Worm (Caenorhabditis elegans): ENCODE data around the gene txt-12.

txt-12 gene

DNA sequence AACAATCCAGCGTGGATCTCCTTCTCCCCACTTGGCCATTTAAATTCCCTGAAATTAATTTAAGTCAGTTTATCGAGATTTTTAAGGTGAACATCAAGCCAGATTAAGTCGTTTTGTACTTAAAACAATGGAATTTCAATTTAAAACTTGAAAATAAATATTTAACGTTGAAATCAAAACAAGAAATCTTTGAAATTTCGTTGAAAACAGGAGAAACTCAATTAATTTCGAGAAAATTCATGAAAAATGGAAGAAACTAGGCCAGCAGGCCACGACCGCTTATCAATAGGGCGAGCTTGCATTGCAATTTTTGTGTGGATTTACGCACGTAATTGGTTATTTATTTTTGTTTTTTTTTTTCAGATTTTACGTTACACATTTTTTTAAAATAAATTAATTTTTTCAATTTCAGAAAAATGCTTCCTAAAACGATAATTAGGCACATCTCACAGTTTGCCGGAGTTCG lies 7.4 kb upstream of the txt-12 start, which contains the start of the genes ahsa-1 and C01G10.7 (continued):
- peak; percentile 56 for TF ChIP-seq F49E8.2 (tag; optimal IDR thresholded peaks at IDR 0.05; ENCODE audit: borderline replicate concordance)
- peak; percentile 98 for TF ChIP-seq unc-130 (GFP tag; optimal IDR thresholded peaks at IDR 0.05)
- no peak for TF ChIP-seq F10B5.3 (tag; optimal IDR thresholded peaks at IDR 0.05)
- peak; percentile 66 for TF ChIP-seq nhr-11 (tag; optimal IDR thresholded peaks at IDR 0.05)
- TF ChIP-seq php-3 (GFP tag; IDR thresholded peaks at IDR 0.05): no peak
- TF ChIP-seq set-16 (GFP tag; IDR thresholded peaks at IDR 0.05): no peak
- TF ChIP-seq gei-8 (GFP tag; optimal IDR thresholded peaks at IDR 0.05): no peak
- no peak for TF ChIP-seq nhr-41 (GFP tag; IDR thresholded peaks at IDR 0.05)
- no peak for TF ChIP-seq ctbp-1 (GFP tag; IDR thresholded peaks at IDR 0.05)
- TF ChIP-seq madf-9 (GFP tag; conservative IDR thresholded peaks at IDR 0.05): peak; percentile 75
- TF ChIP-seq ZK546.5 (tag; optimal IDR thresholded peaks at IDR 0.05): no peak
- TF ChIP-seq jun-1 (tag; optimal IDR thresholded peaks at IDR 0.05): no peak
- no peak for TF ChIP-seq lin-29 (GFP tag; IDR thresholded peaks at IDR 0.05)
- TF ChIP-seq lin-38 (GFP tag; IDR thresholded peaks at IDR 0.05): peak; percentile 99
- TF ChIP-seq snpc-1.2 (GFP tag; IDR thresholded peaks at IDR 0.05): no peak
- TF ChIP-seq ceh-20 (GFP tag; IDR thresholded peaks at IDR 0.05): peak; percentile 67; the same call in 1 of the 2 replicates
- 0 out of 2 replicates have a peak, but pooled peaks have one; percentile 32 for TF ChIP-seq zfp-3 (GFP tag; conservative IDR thresholded peaks at IDR 0.05)
- TF ChIP-seq nhr-76 (tag; optimal IDR thresholded peaks at IDR 0.05): no peak
- no peak for TF ChIP-seq unc-39 (tag; optimal IDR thresholded peaks at IDR 0.05)
- TF ChIP-seq nhr-28 (tag; optimal IDR thresholded peaks at IDR 0.05): peak; percentile 64
- TF ChIP-seq nhr-6 (tag; optimal IDR thresholded peaks at IDR 0.05): peak; percentile 99
- peak; percentile 59; the same call in 1 of the 2 replicates for TF ChIP-seq T26A8.4 (GFP tag; IDR thresholded peaks at IDR 0.05)
- TF ChIP-seq fos-1 (tag; optimal IDR thresholded peaks at IDR 0.05): no peak
- no peak for TF ChIP-seq lir-3 (tag; optimal IDR thresholded peaks at IDR 0.05)
- TF ChIP-seq dmd-6 (GFP tag; IDR thresholded peaks at IDR 0.05): peak; percentile 86
- no peak for TF ChIP-seq ceh-82 (tag; optimal IDR thresholded peaks at IDR 0.05)
- TF ChIP-seq nhr-25 (tag; optimal IDR thresholded peaks at IDR 0.05; ENCODE audit: borderline replicate concordance, insufficient read depth): no peak
- no peak for TF ChIP-seq egl-43 (GFP tag; IDR thresholded peaks at IDR 0.05)
- TF ChIP-seq Y48G9A.11 (GFP tag; IDR thresholded peaks at IDR 0.05): peak; percentile 82
- TF ChIP-seq egl-27 (tag; optimal IDR thresholded peaks at IDR 0.05): no peak
- peak in 1 of 2 experiments; percentile 72 for TF ChIP-seq daf-16 (GFP tag; optimal IDR thresholded peaks at IDR 0.05)
- TF ChIP-seq daf-16 (tag; optimal IDR thresholded peaks at IDR 0.05): no peak
- TF ChIP-seq T20F7.1 (GFP tag; optimal IDR thresholded peaks at IDR 0.05): peak; percentile 87
- no peak for TF ChIP-seq hlh-30 (tag; optimal IDR thresholded peaks at IDR 0.05; ENCODE audit: insufficient read depth)
- TF ChIP-seq lin-13 (GFP tag; optimal IDR thresholded peaks at IDR 0.05): peak; percentile 86
- TF ChIP-seq mxl-2 (GFP tag; conservative IDR thresholded peaks at IDR 0.05): no peak

DNA sequence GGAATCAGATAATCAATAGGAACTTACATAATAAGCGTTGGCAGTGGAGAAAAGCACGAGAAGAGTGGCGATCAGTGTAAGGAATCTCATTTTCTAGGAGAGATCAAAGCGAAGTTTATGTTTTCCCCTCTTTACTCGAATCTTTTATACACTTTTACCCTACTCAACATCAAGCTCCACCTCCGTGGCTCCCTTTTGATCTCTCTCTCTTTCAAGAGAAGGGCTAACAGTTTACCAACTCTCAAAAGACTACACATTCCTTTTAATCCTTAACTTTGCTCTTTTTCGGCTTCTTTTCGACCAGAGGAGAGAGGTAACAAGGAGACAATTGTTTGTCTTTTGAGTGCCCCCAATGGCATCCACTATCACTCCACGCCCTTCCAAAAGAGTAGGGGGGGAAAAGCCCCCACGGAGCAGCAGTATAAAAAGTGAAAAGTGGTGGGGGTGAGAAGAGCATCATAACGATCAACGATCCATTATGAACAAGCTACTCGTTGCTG lies 5.5 kb upstream of the txt-12 start, which contains the start of the genes C01G10.15 and C01G10.6:
C01G10.15 (minus strand) TSS at position 101 of the 500 bp plus-strand sequence.
C01G10.6 (plus strand) TSS at position 450 of the 500 bp plus-strand sequence.
- TF ChIP-seq T26A8.4 (GFP tag; IDR thresholded peaks at IDR 0.05) (no peak), daf-12 (tag; optimal IDR thresholded peaks at IDR 0.05) (no peak), duxl-1 (tag; optimal IDR thresholded peaks at IDR 0.05; ENCODE audit: poor library complexity) (no peak), F44E2.7 (GFP tag; IDR thresholded peaks at IDR 0.05) (no peak), hlh-11 (tag; optimal IDR thresholded peaks at IDR 0.05) (no peak), nhr-102 (tag; optimal IDR thresholded peaks at IDR 0.05) (no peak)

Measured in whole organism, L4 larva.